Fruit fly (Drosophila melanogaster) whole organism, embryonic: ENCODE measurements around the gene spas.

ENCODE experiments used
- Bgb ChIP-seq: fragments of 200-800 bp; sonication (Bioruptor generic); IDR thresholded peaks from 2 replicates; pipeline ENCODE4 v1.3.6; 2022; ENCODE audit warnings: missing biosample characterization, missing genetic modification characterization; ENCODE audit not compliant: partially characterized antibody
- CG10543 ChIP-seq: fragments of 200-800 bp; sonication (Bioruptor generic); optimal IDR thresholded peaks from 3 replicates; lab custom pipeline; 2017; ENCODE audit warnings: missing biosample characterization, mild to moderate bottlenecking, missing genetic modification characterization, moderate library complexity
- CG10565 ChIP-seq: fragments of 200-800 bp; sonication (Bioruptor generic); optimal IDR thresholded peaks from 3 replicates; lab custom pipeline; 2016; ENCODE audit warnings: missing biosample characterization, mild to moderate bottlenecking, missing genetic modification characterization
- CG11456 ChIP-seq: fragments of 200-800 bp; sonication (Bioruptor generic); IDR thresholded peaks from 3 replicates; pipeline ENCODE4 v1.3.6; 2022; ENCODE audit warnings: missing biosample characterization, missing genetic modification characterization
- CG14667 ChIP-seq: fragments of 200-800 bp; sonication (Bioruptor generic); IDR thresholded peaks from 2 replicates; pipeline ENCODE4 v1.3.6; 2022; ENCODE audit warnings: missing biosample characterization, missing genetic modification characterization
- CG16815 ChIP-seq: fragments of 200-800 bp; sonication (Bioruptor generic); optimal IDR thresholded peaks from 3 replicates; lab custom pipeline; 2017; ENCODE audit warnings: missing biosample characterization, mild to moderate bottlenecking, missing genetic modification characterization
- CG17361 ChIP-seq: fragments of 200-800 bp; sonication (Bioruptor generic); IDR thresholded peaks from 3 replicates; pipeline ENCODE4 v1.3.6; 2022; ENCODE audit warnings: missing biosample characterization, missing genetic modification characterization
- CG17612 ChIP-seq: fragments of 200-800 bp; sonication (Bioruptor generic); IDR thresholded peaks from 2 replicates; pipeline ENCODE4 v1.3.6; 2022; ENCODE audit warnings: missing biosample characterization, missing genetic modification characterization
- CG18764 ChIP-seq: fragments of 200-800 bp; sonication (Bioruptor generic); optimal IDR thresholded peaks from 3 replicates; lab custom pipeline; 2016; ENCODE audit warnings: missing biosample characterization, missing genetic modification characterization
- CG30403 ChIP-seq: fragments of 200-800 bp; sonication (Bioruptor generic); optimal IDR thresholded peaks from 3 replicates; lab custom pipeline; 2016; ENCODE audit warnings: missing biosample characterization, missing genetic modification characterization
- CG3163 ChIP-seq: fragments of 200-800 bp; sonication (Bioruptor generic); optimal IDR thresholded peaks from 3 replicates; lab custom pipeline; 2016; ENCODE audit warnings: missing biosample characterization, missing genetic modification characterization
- CG33213 ChIP-seq: fragments of 200-800 bp; sonication (Bioruptor generic); optimal IDR thresholded peaks from 3 replicates; lab custom pipeline; 2016; ENCODE audit warnings: missing biosample characterization, missing genetic modification characterization
- CG34224 ChIP-seq: fragments of 200-800 bp; sonication (Bioruptor generic); IDR thresholded peaks from 3 replicates; pipeline ENCODE4 v1.3.6; 2022; ENCODE audit warnings: missing biosample characterization, missing genetic modification characterization; ENCODE audit not compliant: partially characterized antibody
- CG42726 ChIP-seq: fragments of 200-800 bp; sonication (Bioruptor generic); IDR thresholded peaks from 2 replicates; pipeline ENCODE4 v1.3.6; 2022; ENCODE audit warnings: missing biosample characterization, missing genetic modification characterization; ENCODE audit not compliant: partially characterized antibody
- CG4424 ChIP-seq: fragments of 200-800 bp; sonication (Bioruptor generic); optimal IDR thresholded peaks from 3 replicates; lab custom pipeline; 2016; ENCODE audit warnings: missing biosample characterization, missing genetic modification characterization
- CG5245 ChIP-seq: fragments of 200-800 bp; sonication (Bioruptor generic); optimal IDR thresholded peaks from 3 replicates; lab custom pipeline; 2016; ENCODE audit warnings: missing biosample characterization, missing genetic modification characterization
- CG7928 ChIP-seq: fragments of 200-800 bp; sonication (Bioruptor generic); optimal IDR thresholded peaks from 2 replicates; lab custom pipeline; 2017; ENCODE audit warnings: missing biosample characterization, mild to moderate bottlenecking, missing genetic modification characterization
- CG8478 ChIP-seq: fragments of >200 bp; optimal IDR thresholded peaks from 2 replicates; lab custom pipeline; 2018
- CrebB ChIP-seq: fragments of 200-800 bp; sonication (Bioruptor generic); optimal IDR thresholded peaks from 3 replicates; lab custom pipeline; 2018; ENCODE audit warnings: missing biosample characterization, mild to moderate bottlenecking, missing genetic modification characterization
- Dll ChIP-seq: fragments of 200-800 bp; sonication (Bioruptor generic); IDR thresholded peaks from 4 replicates; pipeline ENCODE4 v1.3.6; 2022; ENCODE audit warnings: missing biosample characterization, missing genetic modification characterization; ENCODE audit not compliant: partially characterized antibody
- Fer1 ChIP-seq: fragments of 200-800 bp; sonication (Bioruptor generic); optimal IDR thresholded peaks from 2 replicates; lab custom pipeline; 2017; ENCODE audit warnings: missing biosample characterization, mild to moderate bottlenecking, missing genetic modification characterization
- HHEX ChIP-seq: fragments of 200-800 bp; sonication (Bioruptor generic); optimal IDR thresholded peaks from 3 replicates; lab custom pipeline; 2017; ENCODE audit warnings: missing biosample characterization, mild to moderate bottlenecking, missing genetic modification characterization, missing genetic modification reagents
- Hr51 ChIP-seq, 2 experiments: fragments of 200-800 bp; sonication (Bioruptor generic); optimal IDR thresholded peaks; 2 replicates in 1 of 2; 3 replicates in 1 of 2; lab custom pipeline; 2016 to 2018; ENCODE audit warnings: missing biosample characterization in 2 of 2, missing genetic modification characterization in 2 of 2, mild to moderate bottlenecking in 1 of 2, moderate library complexity in 1 of 2
- Jarid2 ChIP-seq: fragments of 200-800 bp; sonication (Bioruptor generic); optimal IDR thresholded peaks from 3 replicates; lab custom pipeline; 2017; ENCODE audit warnings: mild to moderate bottlenecking, missing biosample characterization, missing genetic modification reagents, missing genetic modification characterization
- Kr ChIP-seq: fragments of 200-800 bp; sonication (Bioruptor generic); optimal IDR thresholded peaks from 2 replicates; lab custom pipeline; 2017; ENCODE audit warnings: missing biosample characterization, mild to moderate bottlenecking, missing genetic modification characterization
- Med ChIP-seq: fragments of 200-800 bp; sonication (Bioruptor generic); peaks from one replicate; lab custom pipeline; 2016; ENCODE audit warnings: missing biosample characterization, missing genetic modification characterization, mild to moderate bottlenecking, inconsistent platforms, moderate library complexity
- Mrtf ChIP-seq: fragments of 200-800 bp; sonication (Bioruptor generic); IDR thresholded peaks from 3 replicates; pipeline ENCODE4 v1.3.6; 2022; ENCODE audit warnings: missing biosample characterization, missing genetic modification characterization
- Oli ChIP-seq: fragments of 200-800 bp; sonication (Bioruptor generic); optimal IDR thresholded peaks from 2 replicates; lab custom pipeline; 2018; ENCODE audit warnings: missing biosample characterization, mild to moderate bottlenecking, missing genetic modification characterization, moderate library complexity
- Poxn ChIP-seq: fragments of 200-800 bp; sonication (Bioruptor generic); IDR thresholded peaks from 2 replicates; pipeline ENCODE4 v1.3.6; 2022; ENCODE audit warnings: missing biosample characterization, missing genetic modification characterization
- Sox100B ChIP-seq: fragments of 200-800 bp; sonication (Bioruptor generic); optimal IDR thresholded peaks from 3 replicates; lab custom pipeline; 2018; ENCODE audit warnings: missing biosample characterization, mild to moderate bottlenecking, missing genetic modification characterization
- Ssrp ChIP-seq: fragments of 200-800 bp; sonication (Bioruptor generic); optimal IDR thresholded peaks from 2 replicates; lab custom pipeline; 2018; ENCODE audit warnings: missing biosample characterization, mild to moderate bottlenecking, missing genetic modification characterization, moderate library complexity
- chif ChIP-seq, 2 experiments: fragments of 200-800 bp; sonication (Bioruptor generic); optimal IDR thresholded peaks; 3 replicates each; lab custom pipeline; 2016; ENCODE audit warnings: missing biosample characterization in 2 of 2, missing genetic modification characterization in 2 of 2
- chinmo ChIP-seq: fragments of 200-800 bp; sonication (Bioruptor generic); IDR thresholded peaks from 4 replicates; pipeline ENCODE4 v1.3.6; 2022; ENCODE audit warnings: missing biosample characterization, missing genetic modification characterization; ENCODE audit not compliant: partially characterized antibody
- grn ChIP-seq: fragments of 200-800 bp; sonication (Bioruptor generic); optimal IDR thresholded peaks from 3 replicates; lab custom pipeline; 2017; ENCODE audit warnings: missing biosample characterization, missing genetic modification characterization
- hkb ChIP-seq, 2 experiments: fragments of 200-800 bp in 1 of 2; fragments of >200 bp in 1 of 2; sonication (Bioruptor generic) in 1 of 2; IDR thresholded peaks in 1 of 2; optimal IDR thresholded peaks in 1 of 2; 2 replicates each; pipeline versions ENCODE4 v1.3.6 to Lab custom; 2017 to 2022; ENCODE audit warnings: missing biosample characterization in 1 of 2, missing genetic modification characterization in 1 of 2
- inv ChIP-seq: fragments of 200-800 bp; sonication (Bioruptor generic); IDR thresholded peaks from 2 replicates; pipeline ENCODE4 v1.3.6; 2022; ENCODE audit warnings: missing biosample characterization, missing genetic modification characterization; ENCODE audit not compliant: partially characterized antibody
- lmd ChIP-seq: fragments of 200-800 bp; sonication (Bioruptor generic); IDR thresholded peaks from 2 replicates; pipeline ENCODE4 v1.3.6; 2022; ENCODE audit warnings: missing biosample characterization, missing genetic modification characterization
- nerfin-2 ChIP-seq: fragments of 200-800 bp; sonication (Bioruptor generic); IDR thresholded peaks from 2 replicates; pipeline ENCODE4 v1.3.6; 2022; ENCODE audit warnings: missing biosample characterization, missing genetic modification characterization; ENCODE audit not compliant: partially characterized antibody
- nmo ChIP-seq: fragments of 200-800 bp; sonication (Bioruptor generic); optimal IDR thresholded peaks from 2 replicates; lab custom pipeline; 2018; ENCODE audit warnings: missing biosample characterization, mild to moderate bottlenecking, missing genetic modification characterization, moderate library complexity
- oc ChIP-seq: fragments of 200-800 bp; sonication (Bioruptor generic); optimal IDR thresholded peaks from 2 replicates; lab custom pipeline; 2018; ENCODE audit warnings: missing biosample characterization, mild to moderate bottlenecking, missing genetic modification characterization, moderate library complexity
- sd ChIP-seq: fragments of 200-800 bp; sonication (Bioruptor generic); optimal IDR thresholded peaks from 3 replicates; lab custom pipeline; 2018; ENCODE audit warnings: missing biosample characterization, mild to moderate bottlenecking, missing genetic modification characterization, moderate library complexity
- sr ChIP-seq: fragments of 200-800 bp; sonication (Bioruptor generic); IDR thresholded peaks from 3 replicates; pipeline ENCODE4 v1.3.6; 2022; ENCODE audit warnings: missing biosample characterization, missing genetic modification characterization
- ssp ChIP-seq: fragments of 200-800 bp; sonication (Bioruptor generic); IDR thresholded peaks from 2 replicates; pipeline ENCODE4 v1.3.6; 2022; ENCODE audit warnings: missing biosample characterization, missing genetic modification characterization
- unpg ChIP-seq: fragments of 200-800 bp; sonication (Bioruptor generic); optimal IDR thresholded peaks from 3 replicates; lab custom pipeline; 2018; ENCODE audit warnings: missing biosample characterization, mild to moderate bottlenecking, missing genetic modification characterization, moderate library complexity
- vnd ChIP-seq: fragments of 200-800 bp; sonication (Bioruptor generic); IDR thresholded peaks from 3 replicates; pipeline ENCODE4 v1.3.6; 2022; ENCODE audit warnings: missing biosample characterization, missing genetic modification characterization; ENCODE audit not compliant: partially characterized antibody
- vvl ChIP-seq: fragments of 200-800 bp; sonication (Bioruptor generic); IDR thresholded peaks from 2 replicates; pipeline ENCODE4 v1.3.6; 2022; ENCODE audit warnings: missing biosample characterization, missing genetic modification characterization

spas gene

dm6 chr3R:24006449-24007159 is 31.4 kb upstream of the spas start (continued):
- TF ChIP-seq CG34224 = 0 out of 3 replicates have a peak, but pooled peaks have one; percentile 25
- no peak for TF ChIP-seq CG5245 (GFP tag; lab: Kevin White, UChicago)
- TF ChIP-seq hkb (optimal IDR thresholded peaks at IDR 0.05; lab: Kevin White, UChicago) = no peak
- TF ChIP-seq hkb (GFP tag; IDR thresholded peaks at IDR 0.05; lab: Robert Waterston, UW) = no peak
- TF ChIP-seq Dll = no peak
- peak; percentile 7 for TF ChIP-seq Sox100B (GFP tag; lab: Kevin White, UChicago)
- peak; percentile 38; the same call in 1 of the 2 replicates for TF ChIP-seq lmd (GFP tag; lab: Robert Waterston, UW)
- TF ChIP-seq CG7928 (GFP tag; lab: Kevin White, UChicago) = no peak
- TF ChIP-seq CG11456 (GFP tag; lab: Robert Waterston, UW) = 0 out of 3 replicates have a peak, but pooled peaks have one; percentile 11
- peak; percentile 6 for TF ChIP-seq CG4424
- TF ChIP-seq nmo (GFP tag; lab: Kevin White, UChicago) = peak; percentile 2
- TF ChIP-seq CG42726 = 0 out of 2 replicates have a peak, but pooled peaks have one; percentile 30
- TF ChIP-seq Jarid2 (GFP tag; lab: Kevin White, UChicago) = peak; percentile 37
- TF ChIP-seq sd = peak; percentile 8
- TF ChIP-seq CG18764 (GFP tag; lab: Kevin White, UChicago) = no peak
- no peak for TF ChIP-seq CG17612 (GFP tag; lab: Robert Waterston, UW)
- peak; percentile 9 for TF ChIP-seq Fer1
- TF ChIP-seq CG33213 (GFP tag; lab: Kevin White, UChicago) = no peak
- peak; percentile 53 for TF ChIP-seq grn
- no peak for TF ChIP-seq vvl (GFP tag; lab: Robert Waterston, UW)
- TF ChIP-seq CG14667 (GFP tag; lab: Robert Waterston, UW) = 0 out of 2 replicates have a peak, but pooled peaks have one; percentile 18
- TF ChIP-seq CG3163 (GFP tag; lab: Kevin White, UChicago) = peak; percentile 10
- no peak for TF ChIP-seq inv (GFP tag; lab: Robert Waterston, UW)
- TF ChIP-seq Mrtf (GFP tag; lab: Robert Waterston, UW) = no peak
- no peak for TF ChIP-seq ssp

dm6 chr3R:24007775-24008506 is 30.1 kb upstream of the spas start:
- TF ChIP-seq oc (tag; lab: Kevin White, UChicago) (no peak), CG10543 (GFP tag; lab: Kevin White, UChicago) (peak; percentile 29), Oli (tag; lab: Kevin White, UChicago) (peak; percentile 57), sr (GFP tag; lab: Robert Waterston, UW) (peak; percentile 84), Med (GFP tag; lab: Kevin White, UChicago) (peak; percentile 49), CG30403 (peak; percentile 48), chinmo (0 out of 4 replicates have a peak, but pooled peaks have one; percentile 51), Hr51 (GFP tag; optimal IDR thresholded peaks at IDR 0.05; lab: Kevin White, UChicago) (peak in 1 of 2 experiments; percentile 36), CG4424 (peak; percentile 46), vnd (GFP tag; lab: Robert Waterston, UW) (no peak), unpg (GFP tag; lab: Kevin White, UChicago) (peak; percentile 13), Poxn (no peak), Bgb (GFP tag; lab: Robert Waterston, UW) (no peak), CG16815 (GFP tag; lab: Kevin White, UChicago) (no peak), HHEX (GFP tag; lab: Kevin White, UChicago) (peak; percentile 8), chif (GFP tag; optimal IDR thresholded peaks at IDR 0.05; lab: Kevin White, UChicago) (peak in 1 of 2 experiments; percentile 25), CrebB (tag; lab: Kevin White, UChicago) (no peak), Kr (GFP tag; lab: Kevin White, UChicago) (no peak), Ssrp (tag; lab: Kevin White, UChicago) (peak; percentile 13), CG8478 (lab: Kevin White, UChicago) (no peak), nmo (GFP tag; lab: Kevin White, UChicago) (peak; percentile 43), CG17361 (GFP tag; lab: Robert Waterston, UW) (peak; percentile 65; the same call in 2 of the 3 replicates), nerfin-2 (GFP tag; lab: Robert Waterston, UW) (0 out of 2 replicates have a peak, but pooled peaks have one; percentile 11), CG10565 (GFP tag; lab: Kevin White, UChicago) (no peak)
